Worm (Caenorhabditis elegans): ENCODE results near the gene srm-5.

DNA sequence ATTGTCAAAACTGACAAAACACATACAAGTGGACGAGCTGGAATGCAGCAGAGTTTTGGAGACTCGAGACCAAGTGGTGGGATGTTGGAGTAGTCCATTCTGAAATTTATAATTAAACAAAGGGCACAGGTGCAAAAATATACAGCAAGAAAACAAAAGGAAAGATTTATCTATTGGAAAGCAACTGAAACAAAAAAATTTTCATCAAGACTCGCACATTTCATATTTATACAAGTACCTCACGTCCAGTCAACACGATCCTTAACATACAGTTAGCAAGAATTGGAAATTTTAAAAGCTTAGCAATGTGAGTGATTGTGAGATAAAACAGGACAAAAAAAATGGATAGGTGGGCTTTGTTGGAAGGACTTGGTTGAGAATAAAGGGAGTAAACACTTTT, 20.8 kb upstream of the srm-5 start, which contains the start of gene F47B8.1:
- TF ChIP-seq pha-4 (tag; optimal IDR thresholded peaks at IDR 0.05), result no peak
- no peak for TF ChIP-seq mep-1 (tag; optimal IDR thresholded peaks at IDR 0.05)
- TF ChIP-seq ham-2 (GFP tag; optimal IDR thresholded peaks at IDR 0.05), result no peak
- no peak for TF ChIP-seq nhr-28 (tag; optimal IDR thresholded peaks at IDR 0.05)

Data from whole organism, mixed stage, embryonic.